Worm (Caenorhabditis elegans) whole organism, young adult: ENCODE data around the gene lact-5.

Experiments
- B0035.1 ChIP-seq: sonication (generic microtip); optimal IDR thresholded peaks from 2 replicates; lab custom pipeline; 2016; ENCODE audit warnings: missing genetic modification characterization, mild to moderate bottlenecking, missing compliant biosample characterization, missing genotype, missing genetic modification reagents
- F22D6.2 ChIP-seq: sonication (generic microtip); optimal IDR thresholded peaks from 2 replicates; lab custom pipeline; 2016; ENCODE audit warnings: mild to moderate bottlenecking, missing genetic modification characterization, missing compliant biosample characterization
- F39B2.1 ChIP-seq: fragments of 200-800 bp; sonication (Bioruptor generic); IDR thresholded peaks from 2 replicates; pipeline ENCODE4 v1.3.6; 2022; ENCODE audit warnings: missing genetic modification reagents, missing genetic modification characterization, missing compliant biosample characterization
- F49E8.2 ChIP-seq: sonication (generic microtip); optimal IDR thresholded peaks from 3 replicates; lab custom pipeline; 2017; ENCODE audit warnings: missing genetic modification characterization, mild to moderate bottlenecking, missing compliant biosample characterization, antibody characterized with exemption, moderate library complexity; ENCODE audit not compliant: insufficient read depth
- F55B11.4 ChIP-seq: sonication (generic microtip); optimal IDR thresholded peaks from 2 replicates; lab custom pipeline; 2016; ENCODE audit warnings: missing compliant biosample characterization, missing genetic modification characterization, borderline replicate concordance; ENCODE audit not compliant: insufficient read depth
- K11D2.4 ChIP-seq: fragments of 200-800 bp; sonication (Bioruptor generic); IDR thresholded peaks from 2 replicates; pipeline ENCODE4 v1.3.6; 2022; ENCODE audit warnings: missing genetic modification reagents, missing genetic modification characterization, missing compliant biosample characterization
- K12H6.12 ChIP-seq: fragments of 200-800 bp; sonication (Bioruptor generic); optimal IDR thresholded peaks from 2 replicates; lab custom pipeline; 2018; ENCODE audit warnings: mild to moderate bottlenecking, missing genetic modification characterization, missing compliant biosample characterization
- T07F8.4 ChIP-seq: sonication (generic microtip); optimal IDR thresholded peaks from 2 replicates; lab custom pipeline; 2016; ENCODE audit warnings: mild to moderate bottlenecking, missing genetic modification characterization, moderate library complexity, missing compliant biosample characterization
- T26A5.8 ChIP-seq: sonication (generic microtip); optimal IDR thresholded peaks from 2 replicates; lab custom pipeline; 2016; ENCODE audit warnings: missing genetic modification characterization, missing compliant biosample characterization
- Y53F4B.3 ChIP-seq: fragments of 200-800 bp; sonication (Bioruptor generic); IDR thresholded peaks from 2 replicates; pipeline ENCODE4 v1.3.6; 2022; ENCODE audit warnings: missing genetic modification reagents, missing genetic modification characterization, missing compliant biosample characterization
- Y53G8AR.9 ChIP-seq: fragments of 200-800 bp; sonication (Bioruptor generic); conservative IDR thresholded peaks from 2 replicates; pipeline ENCODE4 v1.3.6; 2022; ENCODE audit warnings: missing genetic modification reagents, missing genetic modification characterization, missing compliant biosample characterization
- ZK185.1 ChIP-seq: sonication (generic microtip); optimal IDR thresholded peaks from 2 replicates; lab custom pipeline; 2016; ENCODE audit warnings: mild to moderate bottlenecking, missing genetic modification characterization, missing compliant biosample characterization; ENCODE audit not compliant: poor library complexity, severe bottlenecking
- akir-1 ChIP-seq: fragments of 200-800 bp; sonication (Bioruptor generic); optimal IDR thresholded peaks from 2 replicates; lab custom pipeline; 2018; ENCODE audit warnings: mild to moderate bottlenecking, missing genetic modification characterization, moderate library complexity, missing compliant biosample characterization
- aptf-2 ChIP-seq: fragments of 200-800 bp; sonication (Bioruptor generic); conservative IDR thresholded peaks from 2 replicates; pipeline ENCODE4 v1.3.6; 2022; ENCODE audit warnings: missing genetic modification reagents, missing genetic modification characterization, missing compliant biosample characterization
- aptf-3 ChIP-seq: fragments of 200-800 bp; sonication (Bioruptor generic); IDR thresholded peaks from 2 replicates; pipeline ENCODE4 v1.3.6; 2022; ENCODE audit warnings: missing genetic modification characterization, missing compliant biosample characterization
- bed-2 ChIP-seq: fragments of 200-800 bp; sonication (Bioruptor generic); IDR thresholded peaks from 2 replicates; pipeline ENCODE4 v1.3.6; 2022; ENCODE audit warnings: missing genetic modification reagents, missing genetic modification characterization, missing compliant biosample characterization
- cebp-1 ChIP-seq, 2 experiments: fragments of 200-800 bp in 1 of 2; sonication (Bioruptor generic) in 1 of 2; sonication (generic microtip) in 1 of 2; IDR thresholded peaks in 1 of 2; optimal IDR thresholded peaks in 1 of 2; 2 replicates each; pipeline versions ENCODE4 v1.3.6 to Lab custom; 2017 to 2022; ENCODE audit warnings: missing compliant biosample characterization in 2 of 2, missing genetic modification characterization in 2 of 2, mild to moderate bottlenecking in 1 of 2, missing genetic modification reagents in 1 of 2, moderate library complexity in 1 of 2
- ceh-100 ChIP-seq: fragments of 200-800 bp; sonication (Bioruptor generic); IDR thresholded peaks from 2 replicates; pipeline ENCODE4 v1.3.6; 2022; ENCODE audit warnings: missing genetic modification reagents, missing genetic modification characterization, missing compliant biosample characterization
- chd-7 ChIP-seq: sonication (generic microtip); optimal IDR thresholded peaks from 2 replicates; lab custom pipeline; 2016; ENCODE audit warnings: mild to moderate bottlenecking, missing genetic modification characterization, moderate library complexity, missing compliant biosample characterization
- dox-1 ChIP-seq: fragments of 200-800 bp; sonication (Bioruptor generic); IDR thresholded peaks from 2 replicates; pipeline ENCODE4 v1.3.6; 2022; ENCODE audit warnings: missing genetic modification reagents, missing genetic modification characterization, missing compliant biosample characterization
- dpl-1 ChIP-seq: fragments of 150-350 bp; optimal IDR thresholded peaks from 2 replicates; lab custom pipeline; 2014; ENCODE audit warnings: missing biosample characterization, missing genetic modification reagents, missing genetic modification characterization
- ets-4 ChIP-seq: fragments of 200-800 bp; sonication (Bioruptor generic); optimal IDR thresholded peaks from 2 replicates; lab custom pipeline; 2018; ENCODE audit warnings: mild to moderate bottlenecking, missing genetic modification characterization, missing compliant biosample characterization
- hsf-1 ChIP-seq: fragments of 200-800 bp; sonication (Bioruptor generic); IDR thresholded peaks from 2 replicates; pipeline ENCODE4 v1.3.6; 2022; ENCODE audit warnings: missing genetic modification reagents, missing genetic modification characterization, missing compliant biosample characterization
- let-526 ChIP-seq: fragments of 200-800 bp; sonication (Bioruptor generic); IDR thresholded peaks from 2 replicates; pipeline ENCODE4 v1.3.6; 2022; ENCODE audit warnings: missing genetic modification reagents, missing genetic modification characterization, missing compliant biosample characterization
- lin-35 ChIP-seq, 3 experiments: fragments of 150-350 bp in 2 of 3; sonication (generic microtip) in 1 of 3; optimal IDR thresholded peaks; 2 replicates each; lab custom pipeline; 2014 to 2018; ENCODE audit warnings: missing biosample characterization in 3 of 3, missing genetic modification characterization in 3 of 3, missing genetic modification reagents in 3 of 3
- lir-1 ChIP-seq: fragments of 200-800 bp; sonication (Bioruptor generic); conservative IDR thresholded peaks from 2 replicates; pipeline ENCODE4 v1.3.6; 2022; ENCODE audit warnings: missing genetic modification reagents, missing genetic modification characterization, missing compliant biosample characterization
- lsy-27 ChIP-seq: sonication (generic microtip); optimal IDR thresholded peaks from 2 replicates; lab custom pipeline; 2017; ENCODE audit warnings: missing genetic modification characterization, mild to moderate bottlenecking, missing compliant biosample characterization, antibody characterized with exemption, missing genotype, borderline replicate concordance; ENCODE audit not compliant: insufficient read depth
- madf-10 ChIP-seq: sonication (generic microtip); optimal IDR thresholded peaks from 2 replicates; lab custom pipeline; 2016; ENCODE audit warnings: mild to moderate bottlenecking, missing genetic modification characterization, missing compliant biosample characterization
- madf-3 ChIP-seq: fragments of 200-800 bp; sonication (Bioruptor generic); IDR thresholded peaks from 2 replicates; pipeline ENCODE4 v1.3.6; 2022; ENCODE audit warnings: missing genetic modification reagents, missing genetic modification characterization, missing compliant biosample characterization
- madf-8 ChIP-seq: fragments of 200-800 bp; sonication (Bioruptor generic); conservative IDR thresholded peaks from 2 replicates; pipeline ENCODE4 v1.3.6; 2022; ENCODE audit warnings: missing genetic modification reagents, missing genetic modification characterization, missing compliant biosample characterization
- nfya-1 ChIP-seq: sonication (generic microtip); optimal IDR thresholded peaks from 2 replicates; lab custom pipeline; 2017; ENCODE audit warnings: antibody characterized with exemption, missing compliant biosample characterization, missing genetic modification characterization, borderline replicate concordance; ENCODE audit not compliant: insufficient read depth
- nhr-120 ChIP-seq: fragments of 200-800 bp; sonication (Bioruptor generic); IDR thresholded peaks from 2 replicates; pipeline ENCODE4 v1.3.6; 2022; ENCODE audit warnings: missing genetic modification characterization, missing compliant biosample characterization
- nhr-90 ChIP-seq: sonication (generic microtip); optimal IDR thresholded peaks from 2 replicates; lab custom pipeline; 2016; ENCODE audit warnings: missing genotype, mild to moderate bottlenecking, missing genetic modification characterization, missing compliant biosample characterization
- sdz-38 ChIP-seq: sonication (generic microtip); optimal IDR thresholded peaks from 2 replicates; lab custom pipeline; 2016; ENCODE audit warnings: missing genotype, missing genetic modification characterization, missing compliant biosample characterization
- snpc-1.3 ChIP-seq: sonication (generic microtip); optimal IDR thresholded peaks from 2 replicates; lab custom pipeline; 2017; ENCODE audit warnings: missing genetic modification characterization, mild to moderate bottlenecking, missing compliant biosample characterization, antibody characterized with exemption, moderate library complexity, missing genotype, missing genetic modification reagents; ENCODE audit not compliant: insufficient read depth
- snpc-3.4 ChIP-seq: sonication (generic microtip); optimal IDR thresholded peaks from 2 replicates; lab custom pipeline; 2017; ENCODE audit warnings: missing genetic modification characterization, mild to moderate bottlenecking, missing compliant biosample characterization, antibody characterized with exemption, moderate library complexity, missing genotype, missing genetic modification reagents
- somi-1 ChIP-seq: fragments of 200-800 bp; sonication (Bioruptor generic); optimal IDR thresholded peaks from 2 replicates; lab custom pipeline; 2018; ENCODE audit warnings: mild to moderate bottlenecking, missing genetic modification characterization, missing compliant biosample characterization
- tbp1 ChIP-seq: fragments of 200-800 bp; sonication (Bioruptor generic); optimal IDR thresholded peaks from 2 replicates; lab custom pipeline; 2018; ENCODE audit warnings: mild to moderate bottlenecking, missing genetic modification characterization, missing compliant biosample characterization
- ztf-22 ChIP-seq: fragments of 200-800 bp; sonication (Bioruptor generic); optimal IDR thresholded peaks from 2 replicates; lab custom pipeline; 2018; ENCODE audit warnings: mild to moderate bottlenecking, missing genetic modification characterization, moderate library complexity, missing compliant biosample characterization
- ztf-28 ChIP-seq: fragments of 200-800 bp; sonication (Bioruptor generic); IDR thresholded peaks from 2 replicates; pipeline ENCODE4 v1.3.6; 2022; ENCODE audit warnings: missing genetic modification reagents, missing genetic modification characterization, missing compliant biosample characterization
- ztf-6 ChIP-seq: fragments of 200-800 bp; sonication (Bioruptor generic); IDR thresholded peaks from 2 replicates; pipeline ENCODE4 v1.3.6; 2022; ENCODE audit warnings: missing genetic modification reagents, missing genetic modification characterization, missing compliant biosample characterization

Gene lact-5

DNA sequence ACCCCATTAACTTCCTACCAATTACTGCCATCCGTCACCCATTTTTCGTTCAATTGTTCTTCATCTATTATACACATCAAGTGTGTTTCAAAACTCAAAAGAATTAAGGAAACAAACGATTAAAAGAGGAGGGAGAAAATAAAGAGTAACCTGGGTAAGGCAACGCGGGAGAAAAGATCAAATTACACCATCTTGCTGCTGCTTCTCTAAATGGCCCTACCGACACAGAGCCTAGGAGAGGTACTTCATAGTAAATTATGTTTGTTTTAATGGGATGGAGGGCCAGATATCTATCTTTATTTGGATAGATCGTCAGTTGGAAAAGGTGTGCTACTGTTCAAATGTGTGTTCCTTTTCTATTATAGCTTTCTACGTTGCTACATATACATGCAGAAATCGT lies 6.2 kb downstream of the lact-5 start:
- TF ChIP-seq nhr-90: no peak
- TF ChIP-seq F55B11.4 (tag; lab: Kevin White, UChicago): no peak
- TF ChIP-seq aptf-3 (GFP tag; lab: Robert Waterston, UW): no peak
- no peak for TF ChIP-seq Y53G8AR.9 (GFP tag; lab: Robert Waterston, UW)
- no peak for TF ChIP-seq nfya-1 (tag; lab: Kevin White, UChicago)
- TF ChIP-seq hsf-1 (GFP tag; lab: Robert Waterston, UW): no peak
- no peak for TF ChIP-seq ZK185.1 (tag; lab: Kevin White, UChicago)
- no peak for TF ChIP-seq akir-1 (GFP tag; lab: Kevin White, UChicago)
- TF ChIP-seq let-526 (GFP tag; lab: Robert Waterston, UW): no peak

- TF ChIP-seq B0035.1 (tag; lab: Kevin White, UChicago) (no peak), hsf-1 (GFP tag; lab: Robert Waterston, UW) (no peak), ztf-22 (GFP tag; lab: Kevin White, UChicago) (no peak), madf-3 (no peak), tbp1 (GFP tag; lab: Kevin White, UChicago) (no peak), ceh-100 (GFP tag; lab: Robert Waterston, UW) (no peak), K12H6.12 (tag; lab: Kevin White, UChicago) (no peak), aptf-3 (GFP tag; lab: Robert Waterston, UW) (no peak), dox-1 (GFP tag; lab: Robert Waterston, UW) (no peak), ets-4 (GFP tag; lab: Kevin White, UChicago) (no peak), F49E8.2 (tag; lab: Kevin White, UChicago) (no peak), Y53F4B.3 (no peak), lsy-27 (tag; lab: Kevin White, UChicago) (no peak), madf-8 (GFP tag; lab: Robert Waterston, UW) (no peak), ztf-28 (GFP tag; lab: Robert Waterston, UW) (no peak), ztf-6 (no peak), madf-10 (no peak), somi-1 (GFP tag; lab: Kevin White, UChicago) (no peak), cebp-1 (GFP tag; IDR thresholded peaks at IDR 0.05; lab: Robert Waterston, UW) (no peak), cebp-1 (tag; optimal IDR thresholded peaks at IDR 0.05; lab: Kevin White, UChicago) (no peak)
Measured at ce11 chrII:4811986-4812385, 9.6 kb downstream of the lact-5 start, which contains the start of gene rig-6. Gene rig-6 (minus strand): TSS chrII:4812086.

DNA sequence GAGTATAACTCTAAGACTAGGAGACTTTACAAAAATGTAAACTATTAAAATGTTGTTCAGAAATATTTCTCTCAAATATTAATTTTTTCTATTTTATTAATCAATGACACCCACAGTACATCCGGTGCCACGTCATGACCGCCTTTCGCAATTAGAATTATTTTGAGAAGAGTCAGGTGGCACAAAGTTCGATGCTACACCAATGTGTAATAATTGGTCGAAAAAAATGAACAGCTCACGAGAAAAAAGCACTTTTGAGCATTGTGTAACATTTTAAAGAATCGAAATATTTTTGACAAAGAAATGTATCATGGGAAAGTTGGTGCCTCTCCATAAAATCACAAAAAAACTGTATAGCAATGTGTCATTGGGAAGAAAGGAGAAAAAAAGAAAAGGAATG lies 14.8 kb downstream of the lact-5 start:
- TF ChIP-seq snpc-1.3 (tag; lab: Kevin White, UChicago) (no peak), K11D2.4 (GFP tag; lab: Robert Waterston, UW) (no peak), dpl-1 (GFP tag; lab: Kevin White, UChicago) (no peak), F22D6.2 (tag; lab: Kevin White, UChicago) (no peak), T07F8.4 (no peak), T26A5.8 (tag; lab: Kevin White, UChicago) (no peak), sdz-38 (no peak), snpc-3.4 (tag; lab: Kevin White, UChicago) (no peak), chd-7 (tag; lab: Kevin White, UChicago) (no peak), lin-35 (GFP tag; optimal IDR thresholded peaks at IDR 0.05; lab: Kevin White, UChicago) (no peak), aptf-2 (GFP tag; lab: Robert Waterston, UW) (no peak), F55B11.4 (tag; lab: Kevin White, UChicago) (no peak), nhr-120 (no peak), lir-1 (GFP tag; lab: Robert Waterston, UW) (no peak), bed-2 (GFP tag; lab: Robert Waterston, UW) (no peak), F39B2.1 (GFP tag; lab: Robert Waterston, UW) (no peak)
- TF ChIP-seq, all 124 proteins: peak for 0
